Worm (Caenorhabditis elegans): ENCODE measurements around the gene nkb-3.

Gene nkb-3

ce11 chrX:13768562-13768961, 1.8 kb downstream of the nkb-3 start (continued):
- no peak for TF ChIP-seq unc-130 (GFP tag; optimal IDR thresholded peaks at IDR 0.05)
- TF ChIP-seq dpff-1 (tag; optimal IDR thresholded peaks at IDR 0.05), result no peak
- TF ChIP-seq die-1 (tag; optimal IDR thresholded peaks at IDR 0.05), result no peak
- TF ChIP-seq ets-4 (GFP tag; optimal IDR thresholded peaks at IDR 0.05), result no peak
- TF ChIP-seq sea-2 (GFP tag; IDR thresholded peaks at IDR 0.05), result no peak
- TF ChIP-seq lsy-27 (tag; optimal IDR thresholded peaks at IDR 0.05; ENCODE audit: borderline replicate concordance, insufficient read depth), result no peak
- no peak for TF ChIP-seq athp-1 (tag; optimal IDR thresholded peaks at IDR 0.05)
- TF ChIP-seq nhr-120 (GFP tag; IDR thresholded peaks at IDR 0.05), result no peak
- TF ChIP-seq mes-4 (tag; optimal IDR thresholded peaks at IDR 0.05), result no peak
- TF ChIP-seq madf-10 (tag; optimal IDR thresholded peaks at IDR 0.05), result no peak
- no peak for TF ChIP-seq Y67H2A.10 (GFP tag; conservative IDR thresholded peaks at IDR 0.05)
- TF ChIP-seq F23B12.7 (tag; optimal IDR thresholded peaks at IDR 0.05; ENCODE audit: insufficient read depth), result no peak
- TF ChIP-seq fkh-3 (tag; optimal IDR thresholded peaks at IDR 0.05), result no peak
- TF ChIP-seq lin-40 (tag; optimal IDR thresholded peaks at IDR 0.05), result peak; percentile 40
- TF ChIP-seq tbp1 (GFP tag; optimal IDR thresholded peaks at IDR 0.05), result no peak
- no peak for TF ChIP-seq ztf-28 (GFP tag; IDR thresholded peaks at IDR 0.05)
- TF ChIP-seq Y56A3A.18 (GFP tag; IDR thresholded peaks at IDR 0.05), result no peak
- no peak for TF ChIP-seq zim-3 (tag; optimal IDR thresholded peaks at IDR 0.05)
- TF ChIP-seq hsf-1 (GFP tag; IDR thresholded peaks at IDR 0.05), result no peak
- TF ChIP-seq rcor-1 (GFP tag; IDR thresholded peaks at IDR 0.05), result no peak
- TF ChIP-seq aptf-3 (GFP tag; IDR thresholded peaks at IDR 0.05), result no peak
- TF ChIP-seq snpc-1.3 (tag; optimal IDR thresholded peaks at IDR 0.05; ENCODE audit: insufficient read depth), result no peak
- TF ChIP-seq T07F8.4 (tag; optimal IDR thresholded peaks at IDR 0.05), result no peak
- no peak for TF ChIP-seq B0035.1 (tag; optimal IDR thresholded peaks at IDR 0.05)
- no peak for TF ChIP-seq bed-2 (GFP tag; IDR thresholded peaks at IDR 0.05)
- TF ChIP-seq efl-1 (GFP tag; optimal IDR thresholded peaks at IDR 0.05), result no peak
- no peak for TF ChIP-seq nhr-179 (tag; optimal IDR thresholded peaks at IDR 0.05)
- TF ChIP-seq F52B5.7 (tag; optimal IDR thresholded peaks at IDR 0.05), result no peak
- TF ChIP-seq F49E8.2 (tag; optimal IDR thresholded peaks at IDR 0.05; ENCODE audit: insufficient read depth), result no peak
- TF ChIP-seq nhr-27 (tag; optimal IDR thresholded peaks at IDR 0.05), result no peak
- no peak for TF ChIP-seq madf-8 (GFP tag; conservative IDR thresholded peaks at IDR 0.05)
- TF ChIP-seq zfh-2 (GFP tag; conservative IDR thresholded peaks at IDR 0.05), result no peak
- peak; percentile 21 for TF ChIP-seq somi-1 (GFP tag; optimal IDR thresholded peaks at IDR 0.05)
- TF ChIP-seq madf-6 (GFP tag; IDR thresholded peaks at IDR 0.05), result no peak
- no peak for TF ChIP-seq ceh-100 (GFP tag; IDR thresholded peaks at IDR 0.05)
- no peak for TF ChIP-seq snpc-4 (GFP tag; optimal IDR thresholded peaks at IDR 0.05)
- TF ChIP-seq snpc-4 (tag; optimal IDR thresholded peaks at IDR 0.05), result no peak

DNA sequence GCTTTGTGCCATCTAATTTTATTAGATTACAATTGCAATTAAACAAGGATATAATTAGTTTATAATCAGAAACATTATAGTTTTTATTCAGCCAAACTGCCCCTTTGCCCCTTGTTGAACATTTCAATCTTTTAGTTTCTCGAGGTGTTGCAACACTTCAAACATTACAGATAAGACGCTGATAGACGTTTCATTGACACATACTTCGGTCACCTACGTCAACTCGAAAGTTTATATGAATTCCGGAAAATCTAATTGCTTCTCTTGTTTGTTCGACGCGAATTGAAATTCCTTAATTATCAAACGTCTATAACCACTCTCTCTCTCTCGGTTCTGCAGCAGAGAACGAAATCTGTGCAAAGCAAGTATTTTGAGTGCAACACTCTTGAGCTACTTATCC, 3.1 kb downstream of the nkb-3 start:
- TF ChIP-seq unc-62 (GFP tag; optimal IDR thresholded peaks at IDR 0.05) (peak; percentile 95), ceh-27 (GFP tag; optimal IDR thresholded peaks at IDR 0.05) (no peak), ztf-22 (GFP tag; optimal IDR thresholded peaks at IDR 0.05) (peak; percentile 9), akir-1 (GFP tag; optimal IDR thresholded peaks at IDR 0.05) (no peak), Y95B8A.8 (GFP tag; IDR thresholded peaks at IDR 0.05) (no peak), ccch-3 (GFP tag; optimal IDR thresholded peaks at IDR 0.05) (no peak), nhr-80 (tag; optimal IDR thresholded peaks at IDR 0.05) (peak; percentile 62)

Data from whole organism, young adult.